Worm (Caenorhabditis elegans) whole organism, L2 larva: ENCODE measurements around the gene haly-1.

Experiments used
- R02D3.7 ChIP-seq: fragments of 150-350 bp; optimal IDR thresholded peaks from 2 replicates; lab custom pipeline; 2014; ENCODE audit warnings: missing biosample characterization, missing genetic modification characterization
- ceh-82 ChIP-seq: fragments of 150-350 bp; optimal IDR thresholded peaks from 2 replicates; lab custom pipeline; 2014; ENCODE audit warnings: missing biosample characterization, missing genetic modification characterization
- egl-27 ChIP-seq: sonication (generic microtip); optimal IDR thresholded peaks from 3 replicates; lab custom pipeline; 2017; ENCODE audit warnings: missing biosample characterization, missing genetic modification reagents, missing genetic modification characterization
- elt-3 ChIP-seq: sonication (generic microtip); optimal IDR thresholded peaks from 2 replicates; lab custom pipeline; 2017; ENCODE audit warnings: missing biosample characterization, missing genetic modification characterization
- fos-1 ChIP-seq: fragments of 150-350 bp; optimal IDR thresholded peaks from 2 replicates; lab custom pipeline; 2014; ENCODE audit warnings: missing biosample characterization, missing genetic modification characterization
- lin-11 ChIP-seq: fragments of 150-350 bp; sonication (generic microtip); optimal IDR thresholded peaks from 2 replicates; lab custom pipeline; 2014; ENCODE audit warnings: missing biosample characterization, missing genetic modification characterization, inconsistent platforms, mixed read lengths
- mdl-1 ChIP-seq, 2 experiments: fragments of 150-350 bp in 1 of 2; sonication (generic microtip) in 1 of 2; optimal IDR thresholded peaks; 2 replicates each; lab custom pipeline; 2017; ENCODE audit warnings: missing biosample characterization in 2 of 2, missing genetic modification characterization in 2 of 2
- nhr-10 ChIP-seq: sonication (generic microtip); optimal IDR thresholded peaks from 2 replicates; lab custom pipeline; 2017; ENCODE audit warnings: missing biosample characterization, missing genetic modification characterization
- nhr-12 ChIP-seq: fragments of 150-350 bp; optimal IDR thresholded peaks from 2 replicates; lab custom pipeline; 2014; ENCODE audit warnings: missing biosample characterization, missing genetic modification characterization
- unc-62 ChIP-seq: fragments of 150-350 bp; optimal IDR thresholded peaks from 2 replicates; lab custom pipeline; 2014; ENCODE audit warnings: missing biosample characterization, missing genetic modification reagents, missing genetic modification characterization

DNA sequence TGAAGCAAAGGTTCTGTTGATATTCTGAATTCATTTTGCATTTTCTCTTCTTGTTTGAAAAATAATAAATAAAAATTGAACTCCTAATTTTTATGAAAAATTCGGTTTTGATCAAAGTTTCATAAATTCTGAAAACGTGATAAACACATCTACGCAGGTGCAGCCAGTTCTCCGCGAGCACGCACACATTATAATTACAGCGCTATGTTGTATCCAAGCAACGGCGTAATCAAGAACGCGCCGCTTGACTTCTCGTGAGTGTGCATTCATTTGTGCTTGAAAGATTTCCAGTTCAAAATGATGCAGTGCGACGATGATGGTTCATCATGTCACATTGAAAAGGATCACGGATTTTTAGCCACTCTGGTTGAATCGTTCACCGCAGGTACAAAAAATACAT, 4.5 kb downstream of the haly-1 start, which contains the start of gene F47B10.3:
- no peak for TF ChIP-seq egl-27 (tag; lab: Kevin White, UChicago)
- no peak for TF ChIP-seq nhr-12 (tag; lab: Kevin White, UChicago)
- TF ChIP-seq elt-3 (tag; lab: Kevin White, UChicago), result no peak
- TF ChIP-seq nhr-10 (tag; lab: Kevin White, UChicago), result no peak
- TF ChIP-seq fos-1 (tag; lab: Kevin White, UChicago), result no peak
- no peak for TF ChIP-seq R02D3.7 (tag; lab: Kevin White, UChicago)
- TF ChIP-seq ceh-82 (tag; lab: Kevin White, UChicago), result no peak
- no peak for TF ChIP-seq unc-62
- TF ChIP-seq mdl-1 (tag; optimal IDR thresholded peaks at IDR 0.05; lab: Kevin White, UChicago), result no peak
- TF ChIP-seq lin-11 (tag; lab: Kevin White, UChicago), result no peak
